Worm (Caenorhabditis elegans): ENCODE results near the gene W09C2.8.

Gene W09C2.8

ce11 chrIV:9671001-9671652 is 47.0 kb upstream of the W09C2.8 start:
- peak; percentile 45 for TF ChIP-seq ztf-4 (tag; optimal IDR thresholded peaks at IDR 0.05)
- no peak for TF ChIP-seq snpc-4 (tag; optimal IDR thresholded peaks at IDR 0.05)
- no peak for TF ChIP-seq R02D3.7 (tag; optimal IDR thresholded peaks at IDR 0.05)
- TF ChIP-seq unc-55 (GFP tag; optimal IDR thresholded peaks at IDR 0.05) = no peak
- peak; percentile 24 for TF ChIP-seq lin-13 (GFP tag; optimal IDR thresholded peaks at IDR 0.05)
- peak; percentile 4 for TF ChIP-seq C34F6.9 (tag; optimal IDR thresholded peaks at IDR 0.05)
- TF ChIP-seq gmeb-1 (tag; optimal IDR thresholded peaks at IDR 0.05) = peak; percentile 45
- TF ChIP-seq egl-27 (tag; optimal IDR thresholded peaks at IDR 0.05) = peak; percentile 37
- no peak for TF ChIP-seq dmd-4 (tag; optimal IDR thresholded peaks at IDR 0.05)
- peak; percentile 92 for TF ChIP-seq F13H6.1 (tag; optimal IDR thresholded peaks at IDR 0.05)
- TF ChIP-seq nhr-10 (tag; optimal IDR thresholded peaks at IDR 0.05) = no peak
- TF ChIP-seq fos-1 (tag; optimal IDR thresholded peaks at IDR 0.05) = peak; percentile 58
- peak; percentile 79 for TF ChIP-seq nhr-25 (tag; optimal IDR thresholded peaks at IDR 0.05)
- peak; percentile 52 for TF ChIP-seq sma-3 (GFP tag; optimal IDR thresholded peaks at IDR 0.05)
- peak; percentile 94 for TF ChIP-seq crh-2 (tag; optimal IDR thresholded peaks at IDR 0.05)
- TF ChIP-seq Y55F3AM.14 (GFP tag; optimal IDR thresholded peaks at IDR 0.05) = no peak
- TF ChIP-seq ztf-11 (tag; optimal IDR thresholded peaks at IDR 0.05) = no peak
- TF ChIP-seq sma-9 (GFP tag; optimal IDR thresholded peaks at IDR 0.05) = peak; percentile 97
- no peak for TF ChIP-seq sma-9 (tag; optimal IDR thresholded peaks at IDR 0.05)
- TF ChIP-seq mab-5 (tag; optimal IDR thresholded peaks at IDR 0.05) = no peak
- TF ChIP-seq peb-1 (tag; optimal IDR thresholded peaks at IDR 0.05) = no peak
- peak; percentile 49 for TF ChIP-seq blmp-1 (tag; optimal IDR thresholded peaks at IDR 0.05; ENCODE audit: insufficient read depth)
- TF ChIP-seq mdl-1 (tag; optimal IDR thresholded peaks at IDR 0.05) = peak; percentile 50 to 75
- peak in 1 of 2 experiments; percentile 53 for TF ChIP-seq lsy-2 (tag; optimal IDR thresholded peaks at IDR 0.05)
- TF ChIP-seq lin-39 (tag; optimal IDR thresholded peaks at IDR 0.05) = no peak
- peak; percentile 24 for TF ChIP-seq sem-4 (tag; optimal IDR thresholded peaks at IDR 0.05)
- TF ChIP-seq mbf-1 (tag; optimal IDR thresholded peaks at IDR 0.05) = no peak
- TF ChIP-seq nhr-129 (tag; optimal IDR thresholded peaks at IDR 0.05) = peak; percentile 89
- TF ChIP-seq nhr-6 (tag; optimal IDR thresholded peaks at IDR 0.05) = peak; percentile 49

- no peak for TF ChIP-seq lin-11 (tag; optimal IDR thresholded peaks at IDR 0.05)
- TF ChIP-seq nhr-77 (tag; optimal IDR thresholded peaks at IDR 0.05) = no peak
- no peak for TF ChIP-seq C34F6.9 (tag; optimal IDR thresholded peaks at IDR 0.05)
- TF ChIP-seq F13H6.1 (tag; optimal IDR thresholded peaks at IDR 0.05) = peak; percentile 9
- peak; percentile 33 for TF ChIP-seq egl-27 (tag; optimal IDR thresholded peaks at IDR 0.05)
- TF ChIP-seq snpc-4 (tag; optimal IDR thresholded peaks at IDR 0.05) = no peak
- TF ChIP-seq blmp-1 (tag; optimal IDR thresholded peaks at IDR 0.05; ENCODE audit: insufficient read depth) = peak; percentile 61
- TF ChIP-seq nhr-23 (tag; optimal IDR thresholded peaks at IDR 0.05) = no peak
- TF ChIP-seq nhr-129 (tag; optimal IDR thresholded peaks at IDR 0.05) = peak; percentile 65
- TF ChIP-seq sma-9 (GFP tag; optimal IDR thresholded peaks at IDR 0.05) = peak; percentile 93
- no peak for TF ChIP-seq sma-9 (tag; optimal IDR thresholded peaks at IDR 0.05)
- TF ChIP-seq lsy-2 (tag; optimal IDR thresholded peaks at IDR 0.05) = peak in 1 of 2 experiments; percentile 70
- peak; percentile 81 for TF ChIP-seq nhr-21 (tag; optimal IDR thresholded peaks at IDR 0.05)
- peak; percentile 68 for TF ChIP-seq gmeb-1 (tag; optimal IDR thresholded peaks at IDR 0.05)
- TF ChIP-seq elt-1 (tag; optimal IDR thresholded peaks at IDR 0.05) = peak; percentile 77
- peak; percentile 30 for TF ChIP-seq crh-2 (tag; optimal IDR thresholded peaks at IDR 0.05)
- TF ChIP-seq nhr-6 (tag; optimal IDR thresholded peaks at IDR 0.05) = peak; percentile 81
- TF ChIP-seq sem-4 (tag; optimal IDR thresholded peaks at IDR 0.05) = peak; percentile 21
- peak; percentile 68 for TF ChIP-seq nhr-25 (tag; optimal IDR thresholded peaks at IDR 0.05)
- TF ChIP-seq Y55F3AM.14 (GFP tag; optimal IDR thresholded peaks at IDR 0.05) = no peak
- TF ChIP-seq mdl-1 (tag; optimal IDR thresholded peaks at IDR 0.05) = peak; percentile 59 to 83
- TF ChIP-seq fos-1 (tag; optimal IDR thresholded peaks at IDR 0.05) = peak; percentile 37
- peak; percentile 70 for TF ChIP-seq sma-3 (GFP tag; optimal IDR thresholded peaks at IDR 0.05)
- peak; percentile 26 for TF ChIP-seq lin-13 (GFP tag; optimal IDR thresholded peaks at IDR 0.05)
- TF ChIP-seq ceh-82 (tag; optimal IDR thresholded peaks at IDR 0.05) = no peak
Measured at ce11 chrIV:9669969-9670368, 45.8 kb upstream of the W09C2.8 start.

ce11 chrIV:9668103-9668672 is 44.0 kb upstream of the W09C2.8 start:
- TF ChIP-seq nhr-10 (tag; optimal IDR thresholded peaks at IDR 0.05) (no peak), nhr-23 (tag; optimal IDR thresholded peaks at IDR 0.05) (no peak), fos-1 (tag; optimal IDR thresholded peaks at IDR 0.05) (no peak), ztf-4 (tag; optimal IDR thresholded peaks at IDR 0.05) (peak; percentile 38), sma-9 (GFP tag; optimal IDR thresholded peaks at IDR 0.05) (peak; percentile 77), sma-9 (tag; optimal IDR thresholded peaks at IDR 0.05) (no peak), skn-1 (tag; optimal IDR thresholded peaks at IDR 0.05) (no peak), F13H6.1 (tag; optimal IDR thresholded peaks at IDR 0.05) (peak; percentile 59), crh-2 (tag; optimal IDR thresholded peaks at IDR 0.05) (peak; percentile 44), nhr-6 (tag; optimal IDR thresholded peaks at IDR 0.05) (no peak), blmp-1 (tag; optimal IDR thresholded peaks at IDR 0.05; ENCODE audit: insufficient read depth) (no peak), nhr-12 (tag; optimal IDR thresholded peaks at IDR 0.05) (no peak), lsy-2 (tag; optimal IDR thresholded peaks at IDR 0.05) (peak in 1 of 2 experiments; percentile 39), nhr-129 (tag; optimal IDR thresholded peaks at IDR 0.05) (peak; percentile 3)

All from whole organism, L2 larva.